Worm (Caenorhabditis elegans) whole organism, mixed stage, embryonic: ENCODE data around the gene C40H1.3.

ENCODE experiments used
- M03D4.4 ChIP-seq: sonication (generic microtip); optimal IDR thresholded peaks from 2 replicates; lab custom pipeline; 2017; ENCODE audit warnings: mild to moderate bottlenecking, missing genetic modification characterization, missing compliant biosample characterization
- bed-3 ChIP-seq: fragments of 200-800 bp; sonication (Bioruptor generic); optimal IDR thresholded peaks from 3 replicates; lab custom pipeline; 2018; ENCODE audit warnings: mild to moderate bottlenecking, missing genetic modification characterization, moderate library complexity, missing compliant biosample characterization
- blmp-1 ChIP-seq: fragments of 150-350 bp; optimal IDR thresholded peaks from 2 replicates; lab custom pipeline; 2014; ENCODE audit warnings: missing biosample characterization, missing genetic modification characterization
- ceh-39 ChIP-seq: fragments of 150-350 bp; optimal IDR thresholded peaks from 2 replicates; lab custom pipeline; 2014; ENCODE audit warnings: missing biosample characterization, missing genetic modification characterization
- ceh-43 ChIP-seq: fragments of 200-800 bp; sonication (Bioruptor generic); optimal IDR thresholded peaks from 2 replicates; lab custom pipeline; 2018; ENCODE audit warnings: mild to moderate bottlenecking, missing genetic modification characterization, moderate library complexity, missing compliant biosample characterization
- ceh-83 ChIP-seq: fragments of 200-800 bp; sonication (Bioruptor generic); optimal IDR thresholded peaks from 2 replicates; lab custom pipeline; 2018; ENCODE audit warnings: mild to moderate bottlenecking, missing genetic modification characterization, missing compliant biosample characterization
- ces-1 ChIP-seq: fragments of 150-350 bp; optimal IDR thresholded peaks from 2 replicates; lab custom pipeline; 2014; ENCODE audit warnings: missing biosample characterization, missing genetic modification reagents, missing genetic modification characterization
- cnd-1 ChIP-seq: fragments of 200-800 bp; sonication (Bioruptor generic); optimal IDR thresholded peaks from 2 replicates; lab custom pipeline; 2018; ENCODE audit warnings: mild to moderate bottlenecking, missing genetic modification characterization, missing compliant biosample characterization
- drap-1 ChIP-seq: fragments of 200-800 bp; sonication (Bioruptor generic); optimal IDR thresholded peaks from 3 replicates; lab custom pipeline; 2018; ENCODE audit warnings: mild to moderate bottlenecking, missing genetic modification characterization, missing compliant biosample characterization
- elt-1 ChIP-seq: sonication (generic microtip); optimal IDR thresholded peaks from 2 replicates; lab custom pipeline; 2017; ENCODE audit warnings: missing genetic modification characterization, mild to moderate bottlenecking, missing compliant biosample characterization, antibody characterized with exemption, moderate library complexity, borderline replicate concordance; ENCODE audit not compliant: insufficient read depth
- flh-1 ChIP-seq: fragments of 200-800 bp; sonication (Bioruptor generic); optimal IDR thresholded peaks from 2 replicates; lab custom pipeline; 2018; ENCODE audit warnings: mild to moderate bottlenecking, missing genetic modification characterization, moderate library complexity, missing compliant biosample characterization
- ham-2 ChIP-seq: fragments of 200-800 bp; sonication (Bioruptor generic); optimal IDR thresholded peaks from 2 replicates; lab custom pipeline; 2018; ENCODE audit warnings: mild to moderate bottlenecking, missing genetic modification characterization, missing compliant biosample characterization
- hlh-1 ChIP-seq: fragments of 150-350 bp; optimal IDR thresholded peaks from 2 replicates; lab custom pipeline; 2014; ENCODE audit warnings: missing biosample characterization, missing genetic modification reagents, missing genetic modification characterization
- lin-13 ChIP-seq: fragments of 150-350 bp; optimal IDR thresholded peaks from 2 replicates; lab custom pipeline; 2014; ENCODE audit warnings: missing biosample characterization, missing genetic modification characterization
- lin-32 ChIP-seq: fragments of 200-800 bp; sonication (Bioruptor generic); optimal IDR thresholded peaks from 2 replicates; lab custom pipeline; 2018; ENCODE audit warnings: mild to moderate bottlenecking, missing genetic modification characterization, missing compliant biosample characterization
- lsy-2 ChIP-seq: fragments of 150-350 bp; optimal IDR thresholded peaks from 2 replicates; lab custom pipeline; 2014; ENCODE audit warnings: missing biosample characterization, missing genetic modification characterization
- mep-1 ChIP-seq: fragments of 150-350 bp; optimal IDR thresholded peaks from 2 replicates; lab custom pipeline; 2017; ENCODE audit warnings: missing biosample characterization, missing genetic modification reagents, missing genetic modification characterization, inconsistent platforms
- mls-2 ChIP-seq: sonication (generic microtip); optimal IDR thresholded peaks from 2 replicates; lab custom pipeline; 2016; ENCODE audit warnings: mild to moderate bottlenecking, missing genetic modification characterization, moderate library complexity, missing compliant biosample characterization
- nhr-12 ChIP-seq: fragments of 150-350 bp; optimal IDR thresholded peaks from 2 replicates; lab custom pipeline; 2014; ENCODE audit warnings: missing biosample characterization, missing genetic modification characterization
- nhr-2 ChIP-seq: fragments of 150-350 bp; optimal IDR thresholded peaks from 2 replicates; lab custom pipeline; 2014; ENCODE audit warnings: missing biosample characterization, missing genetic modification characterization
- nhr-237 ChIP-seq: fragments of 150-350 bp; optimal IDR thresholded peaks from 2 replicates; lab custom pipeline; 2014; ENCODE audit warnings: missing biosample characterization, missing genetic modification characterization
- nhr-28 ChIP-seq: fragments of 150-350 bp; optimal IDR thresholded peaks from 2 replicates; lab custom pipeline; 2014; ENCODE audit warnings: missing biosample characterization, missing genetic modification characterization
- nhr-76 ChIP-seq: sonication (generic microtip); optimal IDR thresholded peaks from 2 replicates; lab custom pipeline; 2017; ENCODE audit warnings: missing biosample characterization, missing genetic modification characterization
- pha-4 ChIP-seq: fragments of 150-350 bp; optimal IDR thresholded peaks from 2 replicates; lab custom pipeline; 2018; ENCODE audit warnings: missing biosample characterization, missing genetic modification reagents, missing genetic modification characterization
- sem-2 ChIP-seq: fragments of 200-800 bp; sonication (Bioruptor generic); optimal IDR thresholded peaks from 2 replicates; lab custom pipeline; 2018; ENCODE audit warnings: mild to moderate bottlenecking, missing genetic modification characterization, missing compliant biosample characterization
- snpc-4 ChIP-seq: fragments of 150-350 bp; optimal IDR thresholded peaks from 2 replicates; lab custom pipeline; 2014; ENCODE audit warnings: missing biosample characterization, missing genetic modification characterization
- tbx-8 ChIP-seq: fragments of 200-800 bp; sonication (Bioruptor generic); optimal IDR thresholded peaks from 2 replicates; lab custom pipeline; 2018; ENCODE audit warnings: mild to moderate bottlenecking, missing genetic modification characterization, moderate library complexity, missing compliant biosample characterization
- unc-120 ChIP-seq: sonication (generic microtip); optimal IDR thresholded peaks from 2 replicates; lab custom pipeline; 2017; ENCODE audit warnings: missing genetic modification characterization, missing compliant biosample characterization; ENCODE audit not compliant: poor library complexity, severe bottlenecking
- unc-39 ChIP-seq: fragments of 150-350 bp; optimal IDR thresholded peaks from 2 replicates; lab custom pipeline; 2014; ENCODE audit warnings: missing biosample characterization, missing genetic modification characterization
- unc-62 ChIP-seq: fragments of 150-350 bp; optimal IDR thresholded peaks from 2 replicates; lab custom pipeline; 2014; ENCODE audit warnings: missing biosample characterization, missing genetic modification reagents, missing genetic modification characterization
- zip-8 ChIP-seq: fragments of 150-350 bp; optimal IDR thresholded peaks from 2 replicates; lab custom pipeline; 2014; ENCODE audit warnings: missing biosample characterization, missing genetic modification characterization
- ztf-11 ChIP-seq: fragments of 150-350 bp; optimal IDR thresholded peaks from 2 replicates; lab custom pipeline; 2014; ENCODE audit warnings: missing biosample characterization, missing genetic modification characterization

C40H1.3 gene

DNA sequence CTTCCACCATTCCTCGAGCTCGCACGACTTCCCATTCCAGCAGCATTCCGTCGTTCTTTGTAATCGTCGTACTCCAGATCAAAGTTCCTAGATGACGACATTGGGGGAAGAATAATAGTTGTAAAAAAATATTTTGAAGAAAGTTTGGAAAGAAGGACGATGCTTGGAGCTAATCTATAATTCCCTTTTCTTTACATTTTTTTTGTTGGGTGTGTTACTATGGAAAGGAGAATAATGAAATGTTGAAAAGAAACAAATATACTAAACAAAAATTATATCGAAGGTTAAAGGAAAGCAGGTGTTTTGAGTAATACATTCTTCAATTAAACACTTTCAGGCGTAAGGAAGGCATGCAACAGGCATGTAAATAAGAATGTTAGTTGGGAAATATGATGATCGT lies at the start of gene C40H1.3:
Gene C40H1.3 (minus strand): TSS at position 101 of the 400 bp plus-strand sequence.
- no peak for TF ChIP-seq ham-2 (GFP tag; lab: Kevin White, UChicago)
- TF ChIP-seq pha-4 (tag; lab: Kevin White, UChicago) = no peak
- TF ChIP-seq blmp-1 = no peak
- no peak for TF ChIP-seq ztf-11 (tag; lab: Kevin White, UChicago)
- TF ChIP-seq, all 35 proteins: peak for 0

DNA sequence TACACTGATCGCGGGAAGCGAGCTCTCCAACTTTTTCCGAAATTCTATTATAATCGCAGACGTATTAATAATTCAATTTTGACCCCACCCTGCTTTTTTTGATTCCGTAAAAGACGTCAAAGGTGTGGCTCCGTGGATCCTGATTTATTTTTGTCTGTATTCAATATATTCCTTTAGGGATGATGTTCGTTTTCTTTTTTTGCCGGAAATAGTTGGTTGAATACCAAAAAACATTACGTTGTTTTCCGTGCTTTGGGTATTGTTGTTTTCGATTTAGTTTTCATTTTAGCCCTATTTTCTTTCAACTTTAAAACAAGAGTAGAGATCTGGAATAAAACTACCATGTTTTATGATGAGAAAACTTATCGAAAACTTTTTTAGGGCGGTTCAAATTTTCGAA lies 47.5 kb upstream of the C40H1.3 start:
- TF ChIP-seq sem-2 (GFP tag; lab: Kevin White, UChicago) (no peak), elt-1 (tag; lab: Kevin White, UChicago) (no peak), lsy-2 (tag; lab: Kevin White, UChicago) (no peak), nhr-237 (no peak), M03D4.4 (no peak)

ce11 chrIII:9373779-9374178 lies 44.6 kb upstream of the C40H1.3 start:
- no peak for TF ChIP-seq unc-62 (GFP tag; lab: Kevin White, UChicago)
- TF ChIP-seq nhr-2 (tag; lab: Kevin White, UChicago) = no peak
- no peak for TF ChIP-seq hlh-1 (tag; lab: Kevin White, UChicago)
- TF ChIP-seq cnd-1 (tag; lab: Kevin White, UChicago) = no peak
- TF ChIP-seq M03D4.4 = no peak
- no peak for TF ChIP-seq nhr-76
- no peak for TF ChIP-seq drap-1
- no peak for TF ChIP-seq mls-2 (tag; lab: Kevin White, UChicago)
- no peak for TF ChIP-seq sem-2 (GFP tag; lab: Kevin White, UChicago)
- TF ChIP-seq tbx-8 = no peak
- no peak for TF ChIP-seq ces-1 (GFP tag; lab: Kevin White, UChicago)
- TF ChIP-seq snpc-4 = no peak
- no peak for TF ChIP-seq nhr-28 (tag; lab: Kevin White, UChicago)
- no peak for TF ChIP-seq unc-39 (tag; lab: Kevin White, UChicago)
- TF ChIP-seq ham-2 (GFP tag; lab: Kevin White, UChicago) = no peak
- TF ChIP-seq ceh-83 (GFP tag; lab: Kevin White, UChicago) = no peak
- no peak for TF ChIP-seq elt-1 (tag; lab: Kevin White, UChicago)
- no peak for TF ChIP-seq unc-120 (tag; lab: Kevin White, UChicago)

ce11 chrIII:9366971-9367370 lies 37.8 kb upstream of the C40H1.3 start, which contains the start of gene crn-6:
TSS of gene crn-6 (plus strand) at chrIII:9367271.
- TF ChIP-seq zip-8 (tag; lab: Kevin White, UChicago) (no peak), drap-1 (no peak), ztf-11 (tag; lab: Kevin White, UChicago) (no peak), ham-2 (GFP tag; lab: Kevin White, UChicago) (no peak)

ce11 chrIII:9366376-9366775 lies 37.2 kb upstream of the C40H1.3 start:
- TF ChIP-seq blmp-1 = no peak
- TF ChIP-seq flh-1 (GFP tag; lab: Kevin White, UChicago) = no peak
- TF ChIP-seq tbx-8 = no peak

ce11 chrIII:9361228-9361627 lies 32.1 kb upstream of the C40H1.3 start, which contains the start of gene flp-25:
TSS of gene flp-25 (plus strand) at chrIII:9361528.
- TF ChIP-seq unc-120 (tag; lab: Kevin White, UChicago) = no peak
- TF ChIP-seq lin-13 (tag; lab: Kevin White, UChicago) = no peak
- TF ChIP-seq ceh-43 (GFP tag; lab: Kevin White, UChicago) = no peak
- no peak for TF ChIP-seq mep-1 (tag; lab: Kevin White, UChicago)
- TF ChIP-seq ces-1 (GFP tag; lab: Kevin White, UChicago) = no peak
- TF ChIP-seq ztf-11 (tag; lab: Kevin White, UChicago) = no peak
- no peak for TF ChIP-seq nhr-28 (tag; lab: Kevin White, UChicago)
- TF ChIP-seq ham-2 (GFP tag; lab: Kevin White, UChicago) = no peak
- TF ChIP-seq drap-1 = no peak
- no peak for TF ChIP-seq nhr-12 (tag; lab: Kevin White, UChicago)
- no peak for TF ChIP-seq elt-1 (tag; lab: Kevin White, UChicago)
- no peak for TF ChIP-seq snpc-4
- TF ChIP-seq lin-32 (GFP tag; lab: Kevin White, UChicago) = no peak
- TF ChIP-seq unc-62 (GFP tag; lab: Kevin White, UChicago) = no peak
- TF ChIP-seq hlh-1 (tag; lab: Kevin White, UChicago) = no peak
- TF ChIP-seq tbx-8 = no peak
- no peak for TF ChIP-seq bed-3 (GFP tag; lab: Kevin White, UChicago)
- no peak for TF ChIP-seq ceh-39 (tag; lab: Kevin White, UChicago)
